Worm (Caenorhabditis elegans) whole organism, young adult: ENCODE measurements around the gene F39G3.2.

Experiments
- F49E8.2 ChIP-seq: sonication (generic microtip); optimal IDR thresholded peaks from 3 replicates; lab custom pipeline; 2017; ENCODE audit warnings: missing genetic modification characterization, mild to moderate bottlenecking, missing compliant biosample characterization, antibody characterized with exemption, moderate library complexity; ENCODE audit not compliant: insufficient read depth
- F55B11.4 ChIP-seq: sonication (generic microtip); optimal IDR thresholded peaks from 2 replicates; lab custom pipeline; 2016; ENCODE audit warnings: missing compliant biosample characterization, missing genetic modification characterization, borderline replicate concordance; ENCODE audit not compliant: insufficient read depth
- K12H6.12 ChIP-seq: fragments of 200-800 bp; sonication (Bioruptor generic); optimal IDR thresholded peaks from 2 replicates; lab custom pipeline; 2018; ENCODE audit warnings: mild to moderate bottlenecking, missing genetic modification characterization, missing compliant biosample characterization
- Y79H2A.3 ChIP-seq: fragments of 200-800 bp; sonication (Bioruptor generic); conservative IDR thresholded peaks from 2 replicates; pipeline ENCODE4 v1.3.6; 2022; ENCODE audit warnings: missing genetic modification reagents, missing genetic modification characterization, missing compliant biosample characterization
- athp-1 ChIP-seq: sonication (generic microtip); optimal IDR thresholded peaks from 2 replicates; lab custom pipeline; 2017; ENCODE audit warnings: mild to moderate bottlenecking, missing genetic modification characterization, missing compliant biosample characterization
- ceh-40 ChIP-seq: fragments of 200-800 bp; sonication (Bioruptor generic); IDR thresholded peaks from 2 replicates; pipeline ENCODE4 v1.3.6; 2022; ENCODE audit warnings: missing genetic modification characterization, missing compliant biosample characterization
- lin-40 ChIP-seq: sonication (generic microtip); optimal IDR thresholded peaks from 2 replicates; lab custom pipeline; 2016; ENCODE audit warnings: missing genetic modification characterization, mild to moderate bottlenecking, missing compliant biosample characterization, missing genotype, missing genetic modification reagents
- madf-3 ChIP-seq: fragments of 200-800 bp; sonication (Bioruptor generic); IDR thresholded peaks from 2 replicates; pipeline ENCODE4 v1.3.6; 2022; ENCODE audit warnings: missing genetic modification reagents, missing genetic modification characterization, missing compliant biosample characterization
- nfya-2 ChIP-seq: fragments of 200-800 bp; sonication (Bioruptor generic); IDR thresholded peaks from 2 replicates; pipeline ENCODE4 v1.3.6; 2022; ENCODE audit warnings: missing genetic modification reagents, missing genetic modification characterization, missing compliant biosample characterization
- nfyb-1 ChIP-seq: fragments of 200-800 bp; sonication (Bioruptor generic); IDR thresholded peaks from 2 replicates; pipeline ENCODE4 v1.3.6; 2022; ENCODE audit warnings: missing genetic modification reagents, missing genetic modification characterization, missing compliant biosample characterization
- pha-4 ChIP-seq: fragments of 150-350 bp; sonication (generic microtip); optimal IDR thresholded peaks from 2 replicates; lab custom pipeline; 2014; ENCODE audit warnings: missing biosample characterization, missing genetic modification reagents, missing genetic modification characterization
- snpc-4 ChIP-seq, 5 experiments: fragments of 150-350 bp in 1 of 5; sonication (generic microtip) in 4 of 5; optimal IDR thresholded peaks; 2 replicates each; lab custom pipeline; 2014 to 2018; ENCODE audit warnings: missing genetic modification characterization in 5 of 5, missing biosample characterization in 3 of 5, antibody characterized with exemption in 2 of 5, mild to moderate bottlenecking in 2 of 5, missing compliant biosample characterization in 2 of 5, missing genotype in 2 of 5, moderate library complexity in 2 of 5, missing genetic modification reagents in 1 of 5
- unc-62 ChIP-seq: fragments of 150-350 bp; optimal IDR thresholded peaks from 2 replicates; lab custom pipeline; 2014; ENCODE audit warnings: missing biosample characterization, missing genetic modification reagents, missing genetic modification characterization

DNA sequence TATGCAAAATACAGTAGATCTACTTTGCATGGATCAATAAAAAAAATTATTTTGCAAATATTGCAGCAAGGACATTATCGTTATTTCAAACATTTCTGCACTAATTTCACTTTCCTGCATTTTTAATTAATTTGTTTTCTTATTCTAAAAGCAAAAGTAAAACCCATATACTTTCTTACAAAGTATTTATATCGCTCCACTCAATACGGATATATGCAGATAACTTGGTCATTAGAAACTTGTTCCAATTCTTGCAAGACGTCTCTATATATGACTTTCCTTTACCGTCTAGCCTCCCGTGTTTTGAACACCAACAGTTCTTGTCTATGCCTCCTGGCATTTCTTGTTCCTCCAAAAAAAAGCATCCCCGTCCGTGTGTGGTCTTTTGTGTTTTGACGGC, 27.2 kb upstream of the F39G3.2 start, which contains the start of gene oac-24:
- TF ChIP-seq F55B11.4 (no peak), unc-62 (no peak), madf-3 (GFP tag; lab: Robert Waterston, UW) (no peak), snpc-4 (GFP tag; optimal IDR thresholded peaks at IDR 0.05; lab: Kevin White, UChicago) (no peak), snpc-4 (tag; optimal IDR thresholded peaks at IDR 0.05; lab: Kevin White, UChicago) (no peak), nfyb-1 (no peak), ceh-40 (GFP tag; lab: Robert Waterston, UW) (no peak), K12H6.12 (tag; lab: Kevin White, UChicago) (no peak), pha-4 (tag; lab: Kevin White, UChicago) (no peak), F49E8.2 (no peak), athp-1 (tag; lab: Kevin White, UChicago) (no peak), Y79H2A.3 (no peak), nfya-2 (GFP tag; lab: Robert Waterston, UW) (no peak), lin-40 (tag; lab: Kevin White, UChicago) (no peak)
